Worm (Caenorhabditis elegans) whole organism, early embryonic: ENCODE results near the gene clc-4.

ENCODE experiments used
- B0310.2 ChIP-seq: sonication (generic microtip); optimal IDR thresholded peaks from 2 replicates; lab custom pipeline; 2016; ENCODE audit warnings: mild to moderate bottlenecking, missing genetic modification characterization, missing compliant biosample characterization
- F13C5.2 ChIP-seq: sonication (generic microtip); optimal IDR thresholded peaks from 2 replicates; lab custom pipeline; 2017; ENCODE audit warnings: mild to moderate bottlenecking, missing genetic modification characterization, inconsistent platforms, missing compliant biosample characterization
- aly-1 ChIP-seq: sonication (generic microtip); optimal IDR thresholded peaks from 2 replicates; lab custom pipeline; 2016; ENCODE audit warnings: missing genetic modification characterization, missing compliant biosample characterization
- ama-1 ChIP-seq: fragments of 150-350 bp; optimal IDR thresholded peaks from 2 replicates; lab custom pipeline; 2014
- ceh-13 ChIP-seq: fragments of 200-800 bp; sonication (Bioruptor generic); optimal IDR thresholded peaks from 2 replicates; lab custom pipeline; 2018; ENCODE audit warnings: mild to moderate bottlenecking, missing genetic modification characterization, missing compliant biosample characterization
- ceh-36 ChIP-seq: sonication (generic microtip); optimal IDR thresholded peaks from 2 replicates; lab custom pipeline; 2016; ENCODE audit warnings: missing genetic modification characterization, inconsistent platforms, missing compliant biosample characterization
- ets-7 ChIP-seq: sonication (generic microtip); optimal IDR thresholded peaks from 2 replicates; lab custom pipeline; 2016; ENCODE audit warnings: missing genotype, missing genetic modification characterization, missing compliant biosample characterization
- flt-1 ChIP-seq: fragments of 200-800 bp; sonication (Bioruptor generic); IDR thresholded peaks from 2 replicates; pipeline ENCODE4 v1.3.6; 2022; ENCODE audit warnings: missing genetic modification characterization, missing compliant biosample characterization
- hmbx-1 ChIP-seq: sonication (generic microtip); optimal IDR thresholded peaks from 2 replicates; lab custom pipeline; 2016; ENCODE audit warnings: mild to moderate bottlenecking, missing genetic modification characterization, missing compliant biosample characterization
- hmg-4 ChIP-seq: fragments of 200-800 bp; sonication (Bioruptor generic); optimal IDR thresholded peaks from 2 replicates; lab custom pipeline; 2018; ENCODE audit warnings: mild to moderate bottlenecking, missing genetic modification characterization, missing compliant biosample characterization
- hnd-1 ChIP-seq: sonication (generic microtip); optimal IDR thresholded peaks from 2 replicates; lab custom pipeline; 2016; ENCODE audit warnings: missing genetic modification characterization, missing compliant biosample characterization
- pes-1 ChIP-seq: fragments of 200-800 bp; sonication (Bioruptor generic); IDR thresholded peaks from 2 replicates; pipeline ENCODE4 v1.3.6; 2022; ENCODE audit warnings: missing genetic modification reagents, missing genetic modification characterization, missing compliant biosample characterization
- scrt-1 ChIP-seq: fragments of 200-800 bp; sonication (Bioruptor generic); IDR thresholded peaks from 2 replicates; pipeline ENCODE4 v1.3.6; 2022; ENCODE audit warnings: missing genetic modification characterization, missing compliant biosample characterization
- sea-1 ChIP-seq: fragments of 200-800 bp; sonication (Bioruptor generic); conservative IDR thresholded peaks from 2 replicates; pipeline ENCODE4 v1.3.6; 2022; ENCODE audit warnings: missing genetic modification characterization, missing compliant biosample characterization
- tbx-11 ChIP-seq: fragments of 200-800 bp; sonication (Bioruptor generic); IDR thresholded peaks from 2 replicates; pipeline ENCODE4 v1.3.6; 2022; ENCODE audit warnings: missing genetic modification characterization, missing compliant biosample characterization
- tbx-37 ChIP-seq: fragments of 200-800 bp; sonication (Bioruptor generic); conservative IDR thresholded peaks from 2 replicates; pipeline ENCODE4 v1.3.6; 2022; ENCODE audit warnings: missing genetic modification reagents, missing genetic modification characterization, missing compliant biosample characterization
- tra-4 ChIP-seq: sonication (generic microtip); optimal IDR thresholded peaks from 2 replicates; lab custom pipeline; 2017; ENCODE audit warnings: missing genetic modification characterization, missing compliant biosample characterization

Gene clc-4

DNA sequence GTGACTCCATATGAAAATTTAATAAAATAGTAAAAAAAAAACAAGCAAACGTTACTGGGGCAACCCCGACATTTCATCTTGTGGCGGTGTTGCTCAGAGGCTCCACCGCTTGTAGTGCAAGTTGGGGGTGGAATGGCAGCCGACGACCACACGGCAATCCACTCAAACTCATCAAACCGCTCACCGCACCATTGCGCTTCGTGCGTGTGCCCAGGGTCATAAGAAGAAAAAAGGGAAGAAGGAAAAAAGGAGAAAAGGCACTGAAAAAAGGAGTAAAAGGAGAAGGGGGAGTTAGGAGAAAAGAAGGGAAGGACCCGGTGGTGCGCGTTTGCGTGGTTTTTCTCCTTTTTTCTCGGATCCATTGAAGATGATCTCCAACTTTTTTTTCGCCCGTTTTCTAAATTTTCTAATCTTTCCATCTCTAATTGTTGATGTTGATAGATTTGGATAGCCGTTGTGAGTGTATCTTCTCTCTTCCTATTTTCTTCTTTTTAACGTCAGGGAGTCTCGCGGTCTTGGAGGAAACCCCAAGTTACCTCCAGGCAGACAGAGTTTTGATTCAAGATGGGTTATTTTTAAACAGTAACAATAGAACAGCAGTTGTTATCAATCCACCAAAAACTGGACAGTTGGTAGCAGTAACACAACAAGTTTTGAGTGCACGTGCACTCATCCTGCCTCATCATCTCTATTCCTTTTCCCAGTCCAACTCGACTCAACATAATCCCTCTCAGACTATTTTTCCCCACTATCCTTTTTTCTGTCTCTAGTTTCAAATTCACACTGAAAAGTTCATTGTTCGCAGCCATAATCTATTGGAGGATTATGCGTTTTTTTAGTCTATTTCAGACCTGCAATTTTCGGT, 15.2 kb downstream of the clc-4 start:
- 0 out of 2 replicates have a peak, but pooled peaks have one; percentile 37 for TF ChIP-seq sea-1 (GFP tag; lab: Robert Waterston, UW)
- TF ChIP-seq tbx-11 (GFP tag; lab: Robert Waterston, UW): no peak
- no peak for TF ChIP-seq ceh-36
- TF ChIP-seq F13C5.2: peak; percentile 11

DNA sequence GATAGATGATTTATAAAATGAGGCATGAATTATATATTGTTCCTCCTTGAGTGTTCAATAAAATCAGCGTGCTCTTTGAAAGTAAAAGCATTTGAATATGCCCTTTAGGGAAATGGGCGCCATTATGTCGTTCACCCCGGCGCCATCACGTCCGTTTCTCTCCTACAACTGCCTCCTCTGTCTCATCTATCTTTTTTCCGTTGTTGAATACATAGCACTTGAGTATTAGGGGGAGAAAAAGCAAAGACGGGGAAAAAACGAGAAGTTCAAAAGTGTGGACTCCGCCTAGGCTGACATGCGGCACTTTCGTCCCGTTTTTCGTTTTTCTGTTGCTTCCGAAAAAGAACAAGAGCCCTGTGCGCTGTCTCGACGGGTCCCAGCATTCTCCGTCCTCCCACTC, 16.1 kb downstream of the clc-4 start:
- TF ChIP-seq ets-7 (tag; lab: Kevin White, UChicago): no peak
- no peak for TF ChIP-seq scrt-1 (GFP tag; lab: Robert Waterston, UW)
- no peak for TF ChIP-seq ceh-13 (GFP tag; lab: Kevin White, UChicago)
- no peak for TF ChIP-seq ceh-36
- TF ChIP-seq tbx-11 (GFP tag; lab: Robert Waterston, UW): no peak
- no peak for TF ChIP-seq F13C5.2
- TF ChIP-seq hmg-4: no peak
- TF ChIP-seq flt-1: no peak
- no peak for TF ChIP-seq sea-1 (GFP tag; lab: Robert Waterston, UW)

ce11 chrX:10766966-10767644, 16.6 kb downstream of the clc-4 start:
- TF ChIP-seq ama-1 (lab: Kevin White, UChicago) (no peak), tra-4 (no peak), hmbx-1 (tag; lab: Kevin White, UChicago) (no peak), flt-1 (no peak), aly-1 (tag; lab: Kevin White, UChicago) (no peak)

DNA sequence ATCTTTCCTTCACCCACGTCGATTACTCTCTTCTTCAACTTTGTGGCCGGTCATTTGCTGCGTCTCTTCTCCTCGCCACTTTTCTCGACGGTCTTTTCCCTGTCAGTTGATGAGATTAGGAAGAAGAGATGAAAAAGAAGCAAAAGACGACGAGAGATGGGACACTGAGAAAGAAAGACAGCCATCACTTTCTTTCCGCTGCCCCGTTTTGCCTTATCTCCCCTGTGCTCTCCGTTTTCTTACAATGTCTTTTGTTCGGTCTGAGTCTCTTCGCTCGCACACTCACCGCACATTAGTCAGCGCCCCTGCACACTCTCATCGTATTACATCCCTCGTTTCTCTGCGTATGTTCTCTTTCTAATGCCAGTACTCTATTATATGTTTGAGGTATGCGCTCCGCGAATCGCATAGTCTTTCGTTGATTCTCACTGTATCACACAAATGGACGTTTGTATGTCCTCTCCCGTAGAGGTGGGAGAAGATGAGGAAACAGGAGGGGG, 17.5 kb downstream of the clc-4 start:
- TF ChIP-seq sea-1 (GFP tag; lab: Robert Waterston, UW) (no peak), ceh-36 (no peak), hnd-1 (peak; percentile 3), ceh-13 (GFP tag; lab: Kevin White, UChicago) (peak; percentile 28), tra-4 (no peak), hmg-4 (peak; percentile 88), flt-1 (0 out of 2 replicates have a peak, but pooled peaks have one; percentile 6), B0310.2 (tag; lab: Kevin White, UChicago) (peak; percentile 52), F13C5.2 (peak; percentile 82), aly-1 (tag; lab: Kevin White, UChicago) (peak; percentile 46), ets-7 (tag; lab: Kevin White, UChicago) (peak; percentile 22)

- no peak for TF ChIP-seq hmbx-1 (tag; lab: Kevin White, UChicago)
- no peak for TF ChIP-seq scrt-1 (GFP tag; lab: Robert Waterston, UW)
- no peak for TF ChIP-seq tra-4
- no peak for TF ChIP-seq ceh-13 (GFP tag; lab: Kevin White, UChicago)
- no peak for TF ChIP-seq F13C5.2
- no peak for TF ChIP-seq hmg-4
- no peak for TF ChIP-seq ama-1 (lab: Kevin White, UChicago)
- TF ChIP-seq hnd-1: no peak
- no peak for TF ChIP-seq flt-1
- no peak for TF ChIP-seq ceh-36
- no peak for TF ChIP-seq tbx-11 (GFP tag; lab: Robert Waterston, UW)
- TF ChIP-seq sea-1 (GFP tag; lab: Robert Waterston, UW): no peak
- TF ChIP-seq aly-1 (tag; lab: Kevin White, UChicago): no peak
Observed at ce11 chrX:10763383-10763782, 20.3 kb downstream of the clc-4 start.

DNA sequence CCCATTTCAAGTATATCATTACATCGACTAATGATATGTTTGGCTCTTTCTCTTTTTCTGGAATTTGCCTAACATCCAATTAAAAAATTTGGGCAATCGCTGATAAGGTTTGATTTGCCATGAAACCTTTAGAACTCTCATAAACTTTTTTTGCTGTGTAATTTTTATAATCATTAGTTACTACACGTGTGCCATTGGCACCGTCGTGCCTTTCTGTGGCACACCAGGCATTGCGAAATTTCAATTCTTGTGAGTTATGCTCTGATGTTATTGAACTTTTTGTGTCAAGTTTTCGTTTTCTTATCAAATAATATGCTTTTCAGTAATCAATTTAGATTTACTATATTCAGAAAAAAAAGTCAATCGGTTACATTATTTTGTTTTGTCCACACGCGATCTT, 22.8 kb downstream of the clc-4 start:
- TF ChIP-seq ets-7 (tag; lab: Kevin White, UChicago) (no peak), tbx-11 (GFP tag; lab: Robert Waterston, UW) (no peak), aly-1 (tag; lab: Kevin White, UChicago) (no peak), tra-4 (no peak), scrt-1 (GFP tag; lab: Robert Waterston, UW) (no peak), ceh-13 (GFP tag; lab: Kevin White, UChicago) (no peak), hnd-1 (no peak), hmbx-1 (tag; lab: Kevin White, UChicago) (no peak)

- TF ChIP-seq scrt-1 (GFP tag; lab: Robert Waterston, UW): no peak
- TF ChIP-seq ets-7 (tag; lab: Kevin White, UChicago): no peak
- no peak for TF ChIP-seq ceh-13 (GFP tag; lab: Kevin White, UChicago)
- TF ChIP-seq tbx-37: no peak
- TF ChIP-seq tra-4: no peak
- no peak for TF ChIP-seq hnd-1
Observed at ce11 chrX:10758453-10758852, 25.3 kb downstream of the clc-4 start.

- TF ChIP-seq sea-1 (GFP tag; lab: Robert Waterston, UW) (no peak), aly-1 (tag; lab: Kevin White, UChicago) (no peak), hmbx-1 (tag; lab: Kevin White, UChicago) (no peak), hmg-4 (no peak), B0310.2 (tag; lab: Kevin White, UChicago) (no peak), tbx-11 (GFP tag; lab: Robert Waterston, UW) (no peak), ceh-13 (GFP tag; lab: Kevin White, UChicago) (no peak), F13C5.2 (no peak), ceh-36 (no peak), flt-1 (no peak), tbx-37 (no peak), tra-4 (no peak), scrt-1 (GFP tag; lab: Robert Waterston, UW) (no peak), ets-7 (tag; lab: Kevin White, UChicago) (no peak), pes-1 (GFP tag; lab: Robert Waterston, UW) (no peak), hnd-1 (no peak)
Observed at ce11 chrX:10757608-10758007, 26.1 kb downstream of the clc-4 start, which contains the start of gene R07A4.4. Gene R07A4.4 (minus strand): TSS chrX:10757708.
